Fruit fly (Drosophila melanogaster) whole organism, adult: ENCODE measurements around the gene Top2.

Experiments
- CG12768 ChIP-seq: fragments of 200-800 bp; sonication (Bioruptor generic); optimal IDR thresholded peaks from 2 replicates; lab custom pipeline; 2017; ENCODE audit warnings: missing biosample characterization, missing genetic modification characterization, mild to moderate bottlenecking, moderate library complexity, missing genetic modification reagents
- CG33017 ChIP-seq: fragments of 200-800 bp; sonication (Bioruptor generic); optimal IDR thresholded peaks from 2 replicates; lab custom pipeline; 2018; ENCODE audit warnings: missing biosample characterization, mild to moderate bottlenecking, missing genetic modification characterization, moderate library complexity
- ovo ChIP-seq: fragments of 200-800 bp; sonication (Bioruptor generic); optimal IDR thresholded peaks from 2 replicates; lab custom pipeline; 2016; ENCODE audit warnings: missing biosample characterization, missing genetic modification characterization

dm6 chr2L:19480406-19481334 lies 27.4 kb upstream of the Top2 start:
- TF ChIP-seq CG12768 (GFP tag; lab: Kevin White, UChicago) = no peak
- no peak for TF ChIP-seq ovo (GFP tag; lab: Kevin White, UChicago)
- TF ChIP-seq CG33017 (tag; lab: Kevin White, UChicago) = no peak
